Worm (Caenorhabditis elegans) whole organism, L1 larva: Measurements from ENCODE around the gene F22E5.1.

Experiments
- elt-2 ChIP-seq: sonication (generic microtip); optimal IDR thresholded peaks from 2 replicates; lab custom pipeline; 2016; ENCODE audit warnings: missing genetic modification characterization, mild to moderate bottlenecking, inconsistent platforms, missing compliant biosample characterization, missing genetic modification reagents
- ets-5 ChIP-seq: fragments of 200-800 bp; sonication (Bioruptor generic); IDR thresholded peaks from 2 replicates; pipeline ENCODE4 v1.3.6; 2022; ENCODE audit warnings: missing genetic modification characterization, missing compliant biosample characterization
- fkh-10 ChIP-seq: sonication (generic microtip); optimal IDR thresholded peaks from 2 replicates; lab custom pipeline; 2017; ENCODE audit warnings: missing biosample characterization, missing genetic modification reagents, missing genetic modification characterization
- lin-39 ChIP-seq: fragments of 150-350 bp; optimal IDR thresholded peaks from 2 replicates; lab custom pipeline; 2014; ENCODE audit warnings: missing biosample characterization, missing genetic modification reagents, missing genetic modification characterization
- nhr-11 ChIP-seq: fragments of 150-350 bp; optimal IDR thresholded peaks from 2 replicates; lab custom pipeline; 2014; ENCODE audit warnings: missing biosample characterization, missing genetic modification characterization
- nhr-28 ChIP-seq: fragments of 150-350 bp; optimal IDR thresholded peaks from 2 replicates; lab custom pipeline; 2014; ENCODE audit warnings: missing biosample characterization, missing genetic modification characterization
- nhr-77 ChIP-seq: fragments of 150-350 bp; optimal IDR thresholded peaks from 2 replicates; lab custom pipeline; 2014; ENCODE audit warnings: missing biosample characterization, missing genetic modification characterization
- snpc-4 ChIP-seq: fragments of 150-350 bp; optimal IDR thresholded peaks from 2 replicates; lab custom pipeline; 2014; ENCODE audit warnings: missing biosample characterization, missing genetic modification characterization
- tbx-2 ChIP-seq: sonication (generic microtip); optimal IDR thresholded peaks from 2 replicates; lab custom pipeline; 2016; ENCODE audit warnings: missing genetic modification characterization, missing compliant biosample characterization
- unc-62 ChIP-seq: fragments of 150-350 bp; optimal IDR thresholded peaks from 2 replicates; lab custom pipeline; 2014; ENCODE audit warnings: missing biosample characterization, missing genetic modification reagents, missing genetic modification characterization
- zip-4 ChIP-seq: fragments of 200-800 bp; sonication (Bioruptor generic); optimal IDR thresholded peaks from 2 replicates; lab custom pipeline; 2018; ENCODE audit warnings: mild to moderate bottlenecking, missing genetic modification characterization, moderate library complexity, missing compliant biosample characterization

DNA sequence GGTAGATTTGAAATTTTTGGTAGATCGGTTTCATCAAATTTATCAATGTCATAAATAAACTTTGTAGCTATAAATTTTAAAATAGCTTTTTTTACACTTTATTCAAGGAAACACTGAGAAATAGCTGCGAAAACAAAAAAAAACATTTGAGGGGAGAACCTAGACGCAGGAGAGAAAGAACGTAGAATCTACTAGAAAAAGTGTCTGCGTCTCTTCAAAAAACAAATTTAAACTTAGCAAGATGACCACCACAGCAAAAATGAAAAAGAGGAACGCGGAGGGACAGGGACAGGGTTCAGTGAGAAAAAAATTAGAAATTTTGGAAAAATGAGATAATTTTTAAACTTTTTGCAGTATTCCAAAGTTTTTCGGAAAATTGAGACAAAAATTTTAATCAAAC lies 24.6 kb upstream of the F22E5.1 start:
- TF ChIP-seq elt-2 (tag; lab: Kevin White, UChicago) (no peak), nhr-28 (no peak), unc-62 (no peak), snpc-4 (tag; lab: Kevin White, UChicago) (no peak), nhr-11 (tag; lab: Kevin White, UChicago) (no peak), fkh-10 (GFP tag; lab: Kevin White, UChicago) (no peak), ets-5 (no peak), zip-4 (GFP tag; lab: Kevin White, UChicago) (no peak), lin-39 (tag; lab: Kevin White, UChicago) (no peak), nhr-77 (tag; lab: Kevin White, UChicago) (no peak), tbx-2 (tag; lab: Kevin White, UChicago) (no peak)
